Fruit fly (Drosophila melanogaster): ENCODE measurements around the gene RpL30.

Gene RpL30

dm6 chr2L:19051534-19052100 is 42.5 kb upstream of the RpL30 start, which contains the start of gene Rpn3 (continued):
- TF ChIP-seq pum (GFP tag; optimal IDR thresholded peaks at IDR 0.05) (peak; percentile 69), Antp (GFP tag; optimal IDR thresholded peaks at IDR 0.05) (peak; percentile 68), CG9609 (GFP tag; optimal IDR thresholded peaks at IDR 0.05) (peak; percentile 83), CG12942 (GFP tag; optimal IDR thresholded peaks at IDR 0.05) (peak; percentile 85), pb (GFP tag; optimal IDR thresholded peaks at IDR 0.05) (peak; percentile 22), ase (GFP tag; IDR thresholded peaks at IDR 0.05) (peak; percentile 86), ato (GFP tag; IDR thresholded peaks at IDR 0.05; ENCODE audit: partially characterized antibody) (peak; percentile 67), CG30431 (GFP tag; optimal IDR thresholded peaks at IDR 0.05) (peak; percentile 44), NfI (GFP tag; optimal IDR thresholded peaks at IDR 0.05) (peak; percentile 79), nom (GFP tag; optimal IDR thresholded peaks at IDR 0.05) (peak; percentile 22), D19A (tag; optimal IDR thresholded peaks at IDR 0.05) (peak; percentile 70), oc (tag; optimal IDR thresholded peaks at IDR 0.05) (peak; percentile 58), CkIIα-i1 (GFP tag; IDR thresholded peaks at IDR 0.05) (no peak), CG11093 (GFP tag; IDR thresholded peaks at IDR 0.05) (peak; percentile 68; the same call in 2 of the 3 replicates), Lim3 (GFP tag; IDR thresholded peaks at IDR 0.05) (peak; percentile 94), Dad (GFP tag; optimal IDR thresholded peaks at IDR 0.05) (peak; percentile 79), gce (GFP tag; IDR thresholded peaks at IDR 0.05) (0 out of 3 replicates have a peak, but pooled peaks have one; percentile 33), Hmr (GFP tag; optimal IDR thresholded peaks at IDR 0.05) (peak; percentile 86), h (optimal IDR thresholded peaks at IDR 0.05) (no peak), stwl (tag; optimal IDR thresholded peaks at IDR 0.05) (peak; percentile 73), tin (GFP tag; optimal IDR thresholded peaks at IDR 0.05) (peak; percentile 81), CG2129 (GFP tag; IDR thresholded peaks at IDR 0.05; ENCODE audit: partially characterized antibody) (peak; percentile 28; the same call in 1 of the 2 replicates), CG12769 (tag; optimal IDR thresholded peaks at IDR 0.05) (no peak), ap (GFP tag; IDR thresholded peaks at IDR 0.05) (peak; percentile 80), Ssrp (tag; optimal IDR thresholded peaks at IDR 0.05) (peak; percentile 70), jumu (GFP tag; optimal IDR thresholded peaks at IDR 0.05) (peak; percentile 73), BtbVII (GFP tag; optimal IDR thresholded peaks at IDR 0.05) (peak; percentile 38), exex (tag; optimal IDR thresholded peaks at IDR 0.05) (no peak), ttk (GFP tag; IDR thresholded peaks at IDR 0.05) (peak; percentile 64), cg (GFP tag; optimal IDR thresholded peaks at IDR 0.05) (no peak), Aef1 (GFP tag; IDR thresholded peaks at IDR 0.05) (peak; percentile 82), Opbp (GFP tag; IDR thresholded peaks at IDR 0.05; ENCODE audit: partially characterized antibody) (no peak; the same call in 2 of the 3 replicates), mld (GFP tag; IDR thresholded peaks at IDR 0.05; ENCODE audit: partially characterized antibody) (no peak), grn (GFP tag; optimal IDR thresholded peaks at IDR 0.05) (no peak), Dek (tag; optimal IDR thresholded peaks at IDR 0.05) (peak; percentile 75), CG8765 (GFP tag; IDR thresholded peaks at IDR 0.05) (peak; percentile 57), CG8388 (GFP tag; optimal IDR thresholded peaks at IDR 0.05) (peak; percentile 78), CG13296 (GFP tag; optimal IDR thresholded peaks at IDR 0.05) (peak; percentile 53), CG30403 (GFP tag; optimal IDR thresholded peaks at IDR 0.05) (peak; percentile 91), salm (tag; optimal IDR thresholded peaks at IDR 0.05) (peak; percentile 68), sc (optimal IDR thresholded peaks at IDR 0.05) (no peak), sc (GFP tag; optimal IDR thresholded peaks at IDR 0.05) (peak; percentile 73), jing (GFP tag; optimal IDR thresholded peaks at IDR 0.05) (no peak), bigmax (GFP tag; optimal IDR thresholded peaks at IDR 0.05) (no peak), Atf3 (GFP tag; optimal IDR thresholded peaks at IDR 0.05) (peak; percentile 76), CG6272 (GFP tag; IDR thresholded peaks at IDR 0.05) (peak; percentile 79), toy (GFP tag; IDR thresholded peaks at IDR 0.05) (0 out of 2 replicates have a peak, but pooled peaks have one; percentile 23), CG1233 (GFP tag; optimal IDR thresholded peaks at IDR 0.05) (peak; percentile 40), org-1 (GFP tag; optimal IDR thresholded peaks at IDR 0.05) (peak; percentile 32), CG7745 (tag; optimal IDR thresholded peaks at IDR 0.05) (no peak), CG3838 (GFP tag; optimal IDR thresholded peaks at IDR 0.05) (peak; percentile 73)

All from whole organism, embryonic.